Fruit fly (Drosophila melanogaster) S2 (cell line): ENCODE measurements around the gene Sos.

Source experiments
- CG8478 ChIP-seq: fragments of >200 bp; optimal IDR thresholded peaks from 2 replicates; lab custom pipeline; 2018
- CTCF ChIP-seq, 2 experiments: fragments of >200 bp; optimal IDR thresholded peaks; 2 replicates each; lab custom pipeline; 2018

Sos gene

DNA sequence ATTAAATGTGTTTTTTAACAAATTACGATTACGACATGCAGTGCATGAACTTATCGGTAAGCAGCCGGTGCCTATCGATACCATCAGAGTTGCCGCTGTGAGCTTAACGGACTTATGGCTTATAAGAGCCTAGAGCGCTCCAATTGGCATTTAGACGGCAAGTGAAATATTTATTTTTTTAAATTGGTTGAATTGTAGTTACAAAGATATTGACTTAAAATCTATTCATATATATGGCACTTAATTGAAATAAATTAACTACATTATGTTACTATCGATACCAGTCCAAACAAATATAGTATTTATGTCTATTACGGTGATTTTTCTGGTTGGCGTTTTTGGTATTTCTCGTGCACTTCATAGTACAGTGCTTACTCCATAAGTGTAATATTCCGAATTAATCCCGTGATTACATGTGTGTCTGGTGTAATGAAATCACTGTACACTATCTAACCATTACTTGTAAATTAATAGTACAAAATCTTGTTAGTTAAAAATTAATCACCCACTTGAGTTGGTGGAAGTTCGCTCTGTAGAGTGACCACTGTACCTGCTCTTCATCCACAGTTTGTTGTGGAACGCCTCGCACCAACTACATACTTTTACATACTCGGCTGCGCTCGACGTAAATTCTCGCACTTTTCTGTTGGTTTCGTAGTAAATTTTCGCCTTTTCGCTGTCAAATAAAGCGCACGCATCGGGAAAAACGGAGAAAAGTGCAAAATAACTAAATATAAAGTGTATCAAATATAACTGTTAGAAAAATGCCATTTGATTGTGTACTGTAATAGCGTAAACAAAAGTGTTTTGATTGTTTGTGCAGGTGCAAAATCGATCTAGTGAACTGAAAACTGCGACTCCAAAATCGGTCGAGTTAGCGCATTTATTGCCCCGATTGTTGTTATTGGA lies 21.6 kb downstream of the Sos start, which contains the start of the genes mRpS23 and CenG1A:
Gene mRpS23, minus strand, starts transcription at position 71 of the 909 bp plus-strand sequence.
Gene CenG1A, plus strand, starts transcription at position 563 of the 909 bp plus-strand sequence.
- TF ChIP-seq CG8478 (lab: Kevin White, UChicago) (no peak), CTCF (optimal IDR thresholded peaks at IDR 0.05; lab: Kevin White, UChicago) (no peak)

DNA sequence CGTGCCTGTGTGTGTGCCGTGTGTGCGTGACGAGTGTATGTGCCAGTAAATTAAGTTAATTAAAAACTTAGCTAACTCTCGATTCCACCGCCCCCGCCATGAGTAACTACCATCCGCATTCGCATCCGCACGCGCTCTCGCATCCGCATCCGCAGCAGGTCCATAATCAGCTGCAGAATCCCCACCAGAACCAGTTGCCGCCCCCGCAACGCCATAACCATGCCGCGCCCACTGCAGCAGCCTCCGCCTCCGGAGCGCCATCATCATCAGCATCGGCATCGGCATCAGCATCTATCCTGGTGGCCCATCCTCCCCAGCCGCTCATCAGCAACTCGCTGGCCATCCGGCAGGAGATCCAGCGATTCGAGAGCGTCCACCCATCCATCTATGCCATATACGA lies 22.3 kb downstream of the Sos start:
- TF ChIP-seq CTCF (optimal IDR thresholded peaks at IDR 0.05; lab: Kevin White, UChicago), result no peak
- TF ChIP-seq CG8478 (lab: Kevin White, UChicago), result no peak

DNA sequence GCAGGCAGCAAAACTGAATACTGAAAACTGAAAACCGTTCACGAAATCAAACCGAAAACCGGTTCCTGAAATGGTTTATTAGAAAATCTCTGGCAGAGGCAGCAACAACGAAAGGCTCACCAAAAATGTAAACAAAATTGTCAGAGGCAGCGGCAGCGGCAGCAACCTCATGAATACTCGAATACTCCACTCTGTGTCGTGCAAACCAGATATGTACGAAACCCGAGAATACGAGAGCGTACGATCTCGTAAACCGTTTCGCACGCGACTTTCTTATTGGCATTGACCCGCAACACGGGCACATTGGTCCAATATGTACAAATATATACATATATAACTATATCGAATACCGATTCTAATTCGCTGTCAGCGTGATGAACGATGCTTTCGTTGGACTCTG lies 24.0 kb downstream of the Sos start:
- TF ChIP-seq CG8478 (lab: Kevin White, UChicago), result no peak
- TF ChIP-seq CTCF (optimal IDR thresholded peaks at IDR 0.05; lab: Kevin White, UChicago), result no peak

DNA sequence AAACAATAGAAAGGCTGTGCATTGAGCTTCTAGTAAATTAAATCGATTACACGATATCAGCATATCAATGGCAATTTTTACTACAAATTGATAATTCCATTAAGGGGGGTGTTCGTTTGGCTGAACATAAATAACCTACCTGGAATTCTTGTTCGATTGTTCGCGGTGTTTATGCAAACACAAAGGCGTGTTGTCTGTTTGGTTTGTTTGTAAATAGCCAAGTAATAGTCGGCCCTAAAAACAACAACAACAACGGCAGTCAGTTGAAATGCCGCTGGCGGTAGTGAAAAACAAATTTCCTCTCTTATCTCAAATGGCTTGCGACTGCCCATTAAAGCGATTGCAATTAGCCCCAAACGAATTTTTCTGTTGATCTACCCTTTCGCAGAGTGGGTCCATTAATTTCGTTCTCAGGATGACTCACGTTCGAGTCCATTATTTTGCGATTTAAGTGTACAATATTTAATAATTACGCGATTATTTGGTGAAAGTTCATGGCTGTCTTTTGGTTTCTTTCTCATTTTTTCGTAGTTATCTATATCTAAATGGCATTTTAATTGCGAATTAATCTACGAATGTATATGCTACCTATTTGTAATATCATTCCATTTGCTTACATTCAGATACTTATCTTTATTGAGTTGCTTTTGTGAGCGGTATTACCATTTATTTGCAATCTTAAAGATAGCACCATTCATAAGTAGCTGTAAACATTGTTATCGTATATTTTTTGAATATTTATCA lies 25.2 kb downstream of the Sos start:
- TF ChIP-seq CTCF (optimal IDR thresholded peaks at IDR 0.05; lab: Kevin White, UChicago) (no peak), CG8478 (lab: Kevin White, UChicago) (no peak)

DNA sequence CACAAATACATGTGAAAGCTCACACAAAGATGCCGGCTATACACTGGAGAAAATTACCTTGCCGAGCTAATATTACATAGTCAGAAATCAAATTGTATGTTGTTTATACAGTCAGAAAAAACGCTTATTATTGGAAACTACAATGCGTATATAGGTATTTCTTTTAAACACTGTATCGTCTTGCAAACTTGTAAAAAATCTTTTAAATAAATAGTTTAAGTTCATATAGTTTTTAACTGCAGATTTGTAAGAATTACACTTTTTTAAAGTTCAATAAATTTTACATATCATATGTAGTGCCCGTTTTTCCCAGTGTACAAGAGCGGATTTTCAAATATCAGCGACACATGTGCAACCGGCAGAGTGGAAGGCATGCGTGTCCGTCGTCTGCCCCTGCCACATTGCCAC lies 26.1 kb downstream of the Sos start:
- TF ChIP-seq CG8478 (lab: Kevin White, UChicago), result no peak
- TF ChIP-seq CTCF (optimal IDR thresholded peaks at IDR 0.05; lab: Kevin White, UChicago), result no peak

DNA sequence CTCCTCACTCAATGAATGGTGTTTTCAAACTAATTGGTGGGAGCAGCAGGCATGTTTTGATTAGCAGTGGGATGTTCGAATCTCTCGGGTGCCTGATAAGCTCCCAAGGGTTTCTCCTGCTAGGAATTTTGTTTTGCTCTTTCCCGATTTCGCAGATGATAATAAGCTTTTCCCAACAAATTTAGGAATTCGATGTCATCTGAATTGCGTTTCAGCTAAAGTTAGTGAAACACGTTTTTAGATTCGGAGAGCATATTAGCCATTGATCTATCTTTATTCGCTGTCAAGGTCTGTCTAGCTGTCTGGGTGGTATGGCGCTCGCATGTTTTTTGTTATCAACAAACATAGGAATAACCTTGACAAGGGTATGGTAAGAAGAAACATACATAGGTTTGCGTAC lies 27.9 kb downstream of the Sos start, which contains the start of gene CG33307:
Gene CG33307, minus strand, starts transcription at position 13 of the 400 bp plus-strand sequence.
- no peak for TF ChIP-seq CG8478 (lab: Kevin White, UChicago)
- no peak for TF ChIP-seq CTCF (optimal IDR thresholded peaks at IDR 0.05; lab: Kevin White, UChicago)

DNA sequence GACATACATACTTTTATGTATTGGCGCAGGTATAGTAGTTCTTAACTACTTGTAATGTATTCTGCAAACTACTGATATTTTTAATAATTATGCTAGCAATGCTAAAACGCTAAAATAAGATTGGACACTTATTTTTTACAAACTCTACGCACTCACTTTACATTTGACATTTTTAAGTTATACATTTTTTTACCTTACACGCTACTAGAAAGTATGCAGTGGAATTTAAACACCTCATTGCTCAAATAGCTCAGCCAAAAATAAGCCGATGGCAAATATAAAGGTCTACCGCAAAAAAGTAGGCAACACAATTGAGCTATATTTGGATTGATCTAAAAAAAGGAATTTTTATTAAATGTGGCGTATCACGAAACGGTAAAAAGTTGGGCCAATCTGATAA lies 28.5 kb downstream of the Sos start:
- no peak for TF ChIP-seq CG8478 (lab: Kevin White, UChicago)
- TF ChIP-seq CTCF (optimal IDR thresholded peaks at IDR 0.05; lab: Kevin White, UChicago), result peak; percentile 40 to 74

DNA sequence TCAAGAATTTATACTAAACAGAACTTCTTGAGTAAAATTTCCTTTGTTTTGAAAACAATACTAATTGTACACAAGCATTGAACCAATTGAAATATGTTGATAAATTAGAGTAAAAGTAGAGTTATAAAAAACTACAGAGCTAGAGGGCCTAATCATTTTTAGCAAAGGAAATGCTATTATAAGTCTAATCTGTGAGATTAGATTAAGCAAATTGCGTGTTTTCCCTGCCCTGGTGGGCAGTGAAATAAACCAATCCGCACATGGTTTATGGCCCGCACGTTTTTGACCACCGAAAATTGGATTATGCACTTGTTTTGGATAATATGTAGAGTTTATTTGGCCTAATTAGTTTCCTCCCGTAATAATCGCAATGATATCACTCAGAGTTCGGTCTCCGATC lies 29.0 kb downstream of the Sos start:
- no peak for TF ChIP-seq CTCF (optimal IDR thresholded peaks at IDR 0.05; lab: Kevin White, UChicago)
- TF ChIP-seq CG8478 (lab: Kevin White, UChicago), result no peak

DNA sequence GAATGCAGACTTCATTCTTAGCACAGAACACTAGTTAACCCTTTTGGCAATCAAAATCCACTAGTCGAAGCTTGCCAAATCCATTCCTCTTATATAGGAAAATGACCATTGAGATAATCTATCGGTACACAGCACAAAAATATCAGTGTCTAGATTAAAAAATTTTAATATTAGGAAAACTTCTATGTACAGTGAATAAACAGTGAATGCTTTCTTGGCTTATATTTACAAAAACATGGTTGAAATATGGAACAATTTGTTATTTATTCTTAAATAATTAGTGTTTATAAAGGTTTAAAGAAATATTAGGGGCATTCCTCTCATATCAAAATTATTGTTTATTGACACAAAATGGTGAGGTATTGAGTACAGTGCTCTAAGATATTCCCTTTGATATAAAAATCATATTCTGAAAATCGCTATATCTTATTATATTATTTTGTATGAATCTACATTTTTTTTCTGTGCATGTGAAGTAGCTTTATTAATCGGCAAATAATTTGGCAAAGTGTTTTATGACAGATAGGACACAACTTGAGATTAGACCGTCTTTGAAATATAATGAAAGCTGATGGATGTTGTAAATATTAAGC lies 30.2 kb downstream of the Sos start, which contains the start of gene CG33306:
Gene CG33306, minus strand, starts transcription at position 51 of the 593 bp plus-strand sequence.
- no peak for TF ChIP-seq CTCF (optimal IDR thresholded peaks at IDR 0.05; lab: Kevin White, UChicago)
- TF ChIP-seq CG8478 (lab: Kevin White, UChicago), result no peak

DNA sequence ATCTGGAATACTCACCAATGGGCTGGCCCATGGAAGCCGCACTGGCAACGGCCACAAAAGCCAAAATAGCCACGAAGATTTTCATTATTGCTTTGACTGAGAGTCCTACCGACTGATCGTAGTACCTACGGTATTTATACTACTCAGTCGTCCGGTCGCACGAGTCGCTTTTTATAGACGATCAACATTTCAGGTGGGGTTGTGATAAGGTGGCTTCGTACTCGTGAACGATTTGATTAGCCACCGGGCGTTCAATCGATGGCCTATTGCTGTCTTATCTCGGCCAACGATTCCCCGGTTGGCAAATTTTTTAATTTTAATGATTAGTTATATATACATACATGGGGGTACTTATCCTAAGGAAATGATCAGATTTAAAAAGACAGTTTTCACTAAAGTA lies 31.6 kb downstream of the Sos start, which contains the start of gene CG8997:
Gene CG8997, minus strand, starts transcription at position 148 of the 400 bp plus-strand sequence.
- TF ChIP-seq CG8478 (lab: Kevin White, UChicago), result no peak

DNA sequence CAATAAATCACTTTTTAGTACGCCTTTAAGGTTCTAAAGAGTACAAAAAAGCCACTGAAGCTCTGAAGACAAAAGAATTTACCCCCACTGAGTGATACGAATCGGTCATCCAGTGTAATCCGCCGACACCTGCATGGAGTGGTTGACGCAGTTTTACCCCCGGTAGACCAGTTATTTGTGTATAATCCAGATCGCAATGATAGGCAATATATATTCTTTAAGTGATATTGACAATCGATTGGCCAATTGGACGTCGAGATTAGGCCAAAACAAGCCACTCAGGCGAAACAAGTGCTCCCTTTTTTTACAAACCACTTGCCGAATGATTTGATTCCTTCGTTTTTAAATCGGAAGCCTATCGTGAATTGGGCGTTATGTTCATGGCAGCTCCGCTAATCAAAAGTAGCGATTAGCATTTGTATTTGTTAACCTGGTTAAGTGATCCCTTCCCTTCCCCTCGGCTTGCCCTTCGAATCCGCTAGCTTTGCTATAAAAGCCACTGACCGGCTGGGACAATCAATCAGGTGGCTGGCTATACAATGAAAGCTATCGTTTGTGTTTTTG lies 32.7 kb downstream of the Sos start, which contains the start of gene CG7916:
Gene CG7916, plus strand, starts transcription at position 514 of the 564 bp plus-strand sequence.
- no peak for TF ChIP-seq CTCF (optimal IDR thresholded peaks at IDR 0.05; lab: Kevin White, UChicago)
- no peak for TF ChIP-seq CG8478 (lab: Kevin White, UChicago)

DNA sequence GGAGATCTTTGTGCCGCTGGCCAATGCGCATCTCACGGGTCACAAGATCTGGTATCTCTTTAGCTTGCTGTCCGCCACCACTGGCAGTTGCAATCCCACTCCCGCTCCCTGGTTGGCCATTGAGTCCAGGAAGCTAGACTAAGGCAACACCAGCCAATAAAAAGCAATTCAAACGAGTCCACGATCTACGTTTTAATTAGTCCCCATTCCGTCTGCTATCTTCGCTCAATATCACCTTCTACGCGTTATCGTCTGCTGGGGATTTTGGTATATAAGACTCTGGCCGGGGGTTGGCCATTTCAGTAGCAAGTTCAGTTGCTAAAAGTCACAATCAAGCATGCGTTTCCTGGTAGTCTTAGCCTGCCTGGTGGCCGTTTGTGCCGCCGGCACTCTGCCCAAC lies 34.0 kb downstream of the Sos start, which contains the start of gene CG7953:
Gene CG7953, plus strand, starts transcription at position 301 of the 400 bp plus-strand sequence.
- TF ChIP-seq CTCF (optimal IDR thresholded peaks at IDR 0.05; lab: Kevin White, UChicago), result no peak
- TF ChIP-seq CG8478 (lab: Kevin White, UChicago), result no peak

DNA sequence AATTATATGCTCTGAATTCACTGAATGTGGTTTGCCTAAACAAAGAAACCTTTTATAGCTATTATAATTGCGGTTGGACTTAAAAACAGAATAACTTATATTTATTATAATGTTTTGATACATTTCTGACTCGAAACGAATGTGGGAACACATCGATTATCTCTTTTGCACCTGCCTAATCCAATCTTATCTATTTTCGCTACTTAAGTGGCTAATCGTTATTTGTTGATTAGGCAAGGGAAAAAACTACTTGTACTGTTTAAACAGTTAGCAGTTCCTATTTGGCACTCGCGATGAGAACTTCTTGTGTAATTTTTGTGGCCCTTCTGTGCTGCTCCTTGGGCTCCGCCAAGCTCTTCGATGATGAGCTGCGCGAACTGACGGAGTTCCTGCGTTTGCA lies 35.5 kb downstream of the Sos start, which contains the start of gene CG7968:
Gene CG7968, plus strand, starts transcription at position 276 of the 400 bp plus-strand sequence.
- TF ChIP-seq CG8478 (lab: Kevin White, UChicago) (no peak), CTCF (optimal IDR thresholded peaks at IDR 0.05; lab: Kevin White, UChicago) (no peak)

DNA sequence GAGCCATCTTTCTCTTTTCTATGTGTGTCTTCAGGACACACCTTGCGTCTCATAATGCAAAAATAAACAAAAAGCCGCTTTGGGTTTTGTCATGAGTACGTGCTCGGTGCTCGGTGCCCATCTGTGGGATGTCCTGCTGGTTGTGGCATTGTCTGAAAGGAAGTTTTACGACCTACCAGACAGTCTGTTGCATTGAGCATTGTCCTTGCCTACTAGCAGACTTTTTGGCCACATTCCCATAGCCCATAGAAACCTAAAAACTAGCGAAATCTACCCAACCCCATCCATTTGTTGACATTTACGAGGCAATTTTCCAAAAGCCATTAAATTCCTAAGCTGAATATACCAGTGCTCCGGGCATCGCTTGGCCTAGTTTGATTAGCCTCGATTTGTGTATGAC lies 37.5 kb downstream of the Sos start:
- TF ChIP-seq CG8478 (lab: Kevin White, UChicago) (no peak), CTCF (optimal IDR thresholded peaks at IDR 0.05; lab: Kevin White, UChicago) (no peak)
